Worm (Caenorhabditis elegans) whole organism, young adult: ENCODE measurements around the gene F58A6.2.

Experiments used
- C06A6.2 ChIP-seq: fragments of 200-800 bp; sonication (Bioruptor generic); conservative IDR thresholded peaks from 2 replicates; pipeline ENCODE4 v1.3.6; 2022; ENCODE audit warnings: missing genetic modification characterization, missing compliant biosample characterization
- F33H1.4 ChIP-seq: fragments of 200-800 bp; sonication (Bioruptor generic); IDR thresholded peaks from 2 replicates; pipeline ENCODE4 v1.3.6; 2022; ENCODE audit warnings: missing genetic modification reagents, missing genetic modification characterization, missing compliant biosample characterization
- F57A8.1 ChIP-seq: fragments of 200-800 bp; sonication (Bioruptor generic); optimal IDR thresholded peaks from 2 replicates; lab custom pipeline; 2018; ENCODE audit warnings: mild to moderate bottlenecking, missing genetic modification characterization, moderate library complexity, missing compliant biosample characterization
- K12H6.12 ChIP-seq: fragments of 200-800 bp; sonication (Bioruptor generic); optimal IDR thresholded peaks from 2 replicates; lab custom pipeline; 2018; ENCODE audit warnings: mild to moderate bottlenecking, missing genetic modification characterization, missing compliant biosample characterization
- Y56A3A.18 ChIP-seq: fragments of 200-800 bp; sonication (Bioruptor generic); IDR thresholded peaks from 2 replicates; pipeline ENCODE4 v1.3.6; 2022; ENCODE audit warnings: missing genetic modification reagents, missing genetic modification characterization, missing compliant biosample characterization
- ama-1 ChIP-seq, 3 experiments: fragments of 150-350 bp in 1 of 3; sonication (generic microtip) in 2 of 3; optimal IDR thresholded peaks; 2 replicates each; lab custom pipeline; 2014 to 2018; ENCODE audit warnings: missing biosample characterization in 2 of 3, missing genetic modification characterization in 2 of 3, missing genetic modification reagents in 2 of 3
- aptf-2 ChIP-seq: fragments of 200-800 bp; sonication (Bioruptor generic); conservative IDR thresholded peaks from 2 replicates; pipeline ENCODE4 v1.3.6; 2022; ENCODE audit warnings: missing genetic modification reagents, missing genetic modification characterization, missing compliant biosample characterization
- athp-1 ChIP-seq: sonication (generic microtip); optimal IDR thresholded peaks from 2 replicates; lab custom pipeline; 2017; ENCODE audit warnings: mild to moderate bottlenecking, missing genetic modification characterization, missing compliant biosample characterization
- attf-3 ChIP-seq: fragments of 200-800 bp; sonication (Bioruptor generic); conservative IDR thresholded peaks from 2 replicates; pipeline ENCODE4 v1.3.6; 2022; ENCODE audit warnings: missing genetic modification reagents, missing genetic modification characterization, missing compliant biosample characterization
- attf-6 ChIP-seq: fragments of 200-800 bp; sonication (Bioruptor generic); IDR thresholded peaks from 2 replicates; pipeline ENCODE4 v1.3.6; 2022; ENCODE audit warnings: missing genetic modification reagents, missing genetic modification characterization, missing compliant biosample characterization
- bed-1 ChIP-seq: fragments of 200-800 bp; sonication (Bioruptor generic); IDR thresholded peaks from 2 replicates; pipeline ENCODE4 v1.3.6; 2022; ENCODE audit warnings: missing genetic modification reagents, missing genetic modification characterization, missing compliant biosample characterization
- bed-2 ChIP-seq: fragments of 200-800 bp; sonication (Bioruptor generic); IDR thresholded peaks from 2 replicates; pipeline ENCODE4 v1.3.6; 2022; ENCODE audit warnings: missing genetic modification reagents, missing genetic modification characterization, missing compliant biosample characterization
- dox-1 ChIP-seq: fragments of 200-800 bp; sonication (Bioruptor generic); IDR thresholded peaks from 2 replicates; pipeline ENCODE4 v1.3.6; 2022; ENCODE audit warnings: missing genetic modification reagents, missing genetic modification characterization, missing compliant biosample characterization
- egl-18 ChIP-seq: fragments of 200-800 bp; sonication (Bioruptor generic); IDR thresholded peaks from 2 replicates; pipeline ENCODE4 v1.3.6; 2022; ENCODE audit warnings: missing genetic modification reagents, missing genetic modification characterization, missing compliant biosample characterization
- hlh-26 ChIP-seq: fragments of 200-800 bp; sonication (Bioruptor generic); conservative IDR thresholded peaks from 2 replicates; pipeline ENCODE4 v1.3.6; 2022; ENCODE audit warnings: missing genetic modification reagents, missing genetic modification characterization, missing compliant biosample characterization
- hrde-1 ChIP-seq: sonication (generic microtip); optimal IDR thresholded peaks from 2 replicates; lab custom pipeline; 2016; ENCODE audit warnings: missing genetic modification characterization, mild to moderate bottlenecking, missing compliant biosample characterization, moderate library complexity, missing genotype, missing genetic modification reagents, borderline replicate concordance
- lag-1 ChIP-seq: fragments of 200-800 bp; sonication (Bioruptor generic); IDR thresholded peaks from 2 replicates; pipeline ENCODE4 v1.3.6; 2022; ENCODE audit warnings: missing genetic modification reagents, missing genetic modification characterization, missing compliant biosample characterization
- let-526 ChIP-seq: fragments of 200-800 bp; sonication (Bioruptor generic); IDR thresholded peaks from 2 replicates; pipeline ENCODE4 v1.3.6; 2022; ENCODE audit warnings: missing genetic modification reagents, missing genetic modification characterization, missing compliant biosample characterization
- lir-1 ChIP-seq: fragments of 200-800 bp; sonication (Bioruptor generic); conservative IDR thresholded peaks from 2 replicates; pipeline ENCODE4 v1.3.6; 2022; ENCODE audit warnings: missing genetic modification reagents, missing genetic modification characterization, missing compliant biosample characterization
- madf-3 ChIP-seq: fragments of 200-800 bp; sonication (Bioruptor generic); IDR thresholded peaks from 2 replicates; pipeline ENCODE4 v1.3.6; 2022; ENCODE audit warnings: missing genetic modification reagents, missing genetic modification characterization, missing compliant biosample characterization
- mcd-1 ChIP-seq: fragments of 200-800 bp; sonication (Bioruptor generic); IDR thresholded peaks from 2 replicates; pipeline ENCODE4 v1.3.6; 2022; ENCODE audit warnings: missing genetic modification reagents, missing genetic modification characterization, missing compliant biosample characterization
- mxl-1 ChIP-seq: sonication (generic microtip); optimal IDR thresholded peaks from 2 replicates; lab custom pipeline; 2016; ENCODE audit warnings: missing genetic modification characterization, missing compliant biosample characterization
- nhr-120 ChIP-seq: fragments of 200-800 bp; sonication (Bioruptor generic); IDR thresholded peaks from 2 replicates; pipeline ENCODE4 v1.3.6; 2022; ENCODE audit warnings: missing genetic modification characterization, missing compliant biosample characterization
- nhr-27 ChIP-seq: fragments of 200-800 bp; sonication (Bioruptor generic); optimal IDR thresholded peaks from 2 replicates; lab custom pipeline; 2018; ENCODE audit warnings: mild to moderate bottlenecking, missing genetic modification characterization, moderate library complexity, missing compliant biosample characterization
- pha-4 ChIP-seq: fragments of 150-350 bp; sonication (generic microtip); optimal IDR thresholded peaks from 2 replicates; lab custom pipeline; 2014; ENCODE audit warnings: missing biosample characterization, missing genetic modification reagents, missing genetic modification characterization
- rec-8 ChIP-seq, 2 experiments: sonication (generic microtip); optimal IDR thresholded peaks; 2 replicates each; lab custom pipeline; 2016; ENCODE audit warnings: mild to moderate bottlenecking in 2 of 2, missing genetic modification characterization in 2 of 2, missing genetic modification reagents in 2 of 2, missing genotype in 2 of 2, missing biosample characterization in 1 of 2, missing compliant biosample characterization in 1 of 2, moderate library complexity in 1 of 2
- repo-1 ChIP-seq: sonication (generic microtip); optimal IDR thresholded peaks from 2 replicates; lab custom pipeline; 2017; ENCODE audit warnings: mild to moderate bottlenecking, missing genetic modification characterization, missing compliant biosample characterization
- rpc-1 ChIP-seq, 2 experiments: fragments of 150-350 bp in 1 of 2; sonication (generic microtip) in 1 of 2; optimal IDR thresholded peaks; 2 replicates each; lab custom pipeline; 2014 to 2018; ENCODE audit warnings: missing biosample characterization in 1 of 2, missing genetic modification characterization in 1 of 2, missing genetic modification reagents in 1 of 2, missing genotype in 1 of 2
- sea-2 ChIP-seq: fragments of 200-800 bp; sonication (Bioruptor generic); IDR thresholded peaks from 2 replicates; pipeline ENCODE4 v1.3.6; 2022; ENCODE audit warnings: missing genetic modification characterization, missing compliant biosample characterization
- snpc-4 ChIP-seq, 5 experiments: fragments of 150-350 bp in 1 of 5; sonication (generic microtip) in 4 of 5; optimal IDR thresholded peaks; 2 replicates each; lab custom pipeline; 2014 to 2018; ENCODE audit warnings: missing genetic modification characterization in 5 of 5, missing biosample characterization in 3 of 5, antibody characterized with exemption in 2 of 5, mild to moderate bottlenecking in 2 of 5, missing compliant biosample characterization in 2 of 5, missing genotype in 2 of 5, moderate library complexity in 2 of 5, missing genetic modification reagents in 1 of 5
- somi-1 ChIP-seq: fragments of 200-800 bp; sonication (Bioruptor generic); optimal IDR thresholded peaks from 2 replicates; lab custom pipeline; 2018; ENCODE audit warnings: mild to moderate bottlenecking, missing genetic modification characterization, missing compliant biosample characterization
- xnd-1 ChIP-seq: sonication (generic microtip); optimal IDR thresholded peaks from 2 replicates; lab custom pipeline; 2016; ENCODE audit warnings: missing genotype, missing genetic modification reagents, missing genetic modification characterization, missing compliant biosample characterization
- zim-3 ChIP-seq: sonication (generic microtip); optimal IDR thresholded peaks from 2 replicates; lab custom pipeline; 2017; ENCODE audit warnings: mild to moderate bottlenecking, missing genetic modification characterization, moderate library complexity, missing compliant biosample characterization
- ztf-22 ChIP-seq: fragments of 200-800 bp; sonication (Bioruptor generic); optimal IDR thresholded peaks from 2 replicates; lab custom pipeline; 2018; ENCODE audit warnings: mild to moderate bottlenecking, missing genetic modification characterization, moderate library complexity, missing compliant biosample characterization
- ztf-25 ChIP-seq: fragments of 200-800 bp; sonication (Bioruptor generic); IDR thresholded peaks from 2 replicates; pipeline ENCODE4 v1.3.6; 2022; ENCODE audit warnings: missing genetic modification reagents, missing genetic modification characterization, missing compliant biosample characterization

F58A6.2 gene

DNA sequence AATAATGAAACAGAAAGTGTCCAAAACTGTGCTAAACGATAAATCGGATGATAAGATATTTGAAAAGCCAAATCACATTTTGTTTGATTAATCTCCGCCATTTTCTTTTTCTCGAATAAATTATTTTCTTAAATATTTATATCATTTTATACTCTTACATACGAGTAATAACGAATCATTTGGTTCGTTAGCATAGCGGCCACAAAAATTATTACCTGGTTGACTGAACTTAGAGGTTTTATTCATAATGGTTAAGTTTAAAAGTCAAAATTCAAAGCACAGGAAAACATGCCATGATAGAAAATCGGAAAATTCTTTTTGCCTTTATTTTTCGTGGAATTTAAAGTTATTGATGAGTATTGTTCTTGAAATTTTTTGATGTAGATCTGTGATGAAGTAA is 26.8 kb downstream of the F58A6.2 start, which contains the start of gene srb-5 (continued):
- TF ChIP-seq let-526 (GFP tag; lab: Robert Waterston, UW) (no peak), athp-1 (no peak), nhr-27 (tag; lab: Kevin White, UChicago) (no peak)

DNA sequence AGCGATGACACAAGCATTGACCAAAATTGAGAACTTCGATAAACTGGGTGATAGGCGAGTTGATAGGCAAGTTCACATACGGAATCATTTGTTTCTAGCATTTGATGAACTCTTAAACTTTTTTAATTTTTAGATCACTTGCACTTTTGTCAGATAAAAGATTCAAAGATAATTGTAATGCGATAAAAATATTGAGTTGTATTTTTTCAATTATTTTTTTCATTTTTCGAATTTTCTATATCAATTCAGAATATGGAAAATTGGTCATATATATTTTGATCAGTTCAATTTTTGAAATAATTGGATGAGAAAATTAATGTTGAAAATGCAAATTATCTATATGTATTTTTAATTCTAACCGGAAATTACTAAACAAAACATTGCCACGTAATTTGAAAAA is 30.2 kb downstream of the F58A6.2 start, which contains the start of gene srb-3:
Gene srb-3 (minus strand): TSS at position 101 of the 400 bp plus-strand sequence.
- TF ChIP-seq lir-1 (no peak), dox-1 (GFP tag; lab: Robert Waterston, UW) (no peak), pha-4 (tag; lab: Kevin White, UChicago) (no peak), madf-3 (GFP tag; lab: Robert Waterston, UW) (no peak), F57A8.1 (no peak), rec-8 (tag; optimal IDR thresholded peaks at IDR 0.05; lab: Kevin White, UChicago) (no peak), hrde-1 (tag; lab: Kevin White, UChicago) (no peak), K12H6.12 (tag; lab: Kevin White, UChicago) (no peak), hlh-26 (GFP tag; lab: Robert Waterston, UW) (no peak), attf-3 (GFP tag; lab: Robert Waterston, UW) (no peak), C06A6.2 (GFP tag; lab: Robert Waterston, UW) (no peak), xnd-1 (tag; lab: Kevin White, UChicago) (no peak), athp-1 (no peak), F33H1.4 (GFP tag; lab: Robert Waterston, UW) (no peak), nhr-120 (no peak), sea-2 (GFP tag; lab: Robert Waterston, UW) (no peak), zim-3 (tag; lab: Kevin White, UChicago) (no peak), bed-1 (GFP tag; lab: Robert Waterston, UW) (no peak), egl-18 (GFP tag; lab: Robert Waterston, UW) (no peak), ama-1 (optimal IDR thresholded peaks at IDR 0.05; lab: Kevin White, UChicago) (no peak), ama-1 (GFP tag; optimal IDR thresholded peaks at IDR 0.05; lab: Kevin White, UChicago) (no peak)

DNA sequence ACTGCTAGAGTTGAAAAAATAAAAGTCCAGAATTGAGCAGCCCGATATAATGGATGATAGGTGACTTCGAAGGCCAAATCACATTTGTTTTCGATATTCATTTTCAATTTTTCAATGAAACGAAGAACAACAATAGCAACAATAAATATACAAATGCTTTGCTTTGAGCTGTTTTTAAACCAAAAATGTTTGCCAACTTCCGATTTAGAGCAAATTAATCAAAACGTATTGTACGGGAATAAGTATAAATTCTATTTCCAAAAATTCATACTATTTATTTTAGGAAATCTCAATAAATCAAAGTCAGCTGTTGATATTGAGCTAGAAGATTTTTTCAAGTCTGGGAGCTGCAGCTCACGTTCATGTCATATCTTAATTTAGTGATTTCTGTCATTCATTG is 34.4 kb downstream of the F58A6.2 start, which contains the start of gene srb-1:
Gene srb-1 (minus strand): TSS at position 101 of the 400 bp plus-strand sequence.
- TF ChIP-seq madf-3 (GFP tag; lab: Robert Waterston, UW) = no peak
- TF ChIP-seq lag-1 (GFP tag; lab: Robert Waterston, UW) = no peak
- TF ChIP-seq mxl-1 (tag; lab: Kevin White, UChicago) = no peak
- TF ChIP-seq attf-6 = no peak
- TF ChIP-seq repo-1 = no peak
- no peak for TF ChIP-seq snpc-4 (GFP tag; optimal IDR thresholded peaks at IDR 0.05; lab: Kevin White, UChicago)
- no peak for TF ChIP-seq snpc-4 (tag; optimal IDR thresholded peaks at IDR 0.05; lab: Kevin White, UChicago)
- TF ChIP-seq dox-1 (GFP tag; lab: Robert Waterston, UW) = no peak
- TF ChIP-seq ztf-25 (GFP tag; lab: Robert Waterston, UW) = no peak
- no peak for TF ChIP-seq Y56A3A.18
- no peak for TF ChIP-seq somi-1 (GFP tag; lab: Kevin White, UChicago)
- no peak for TF ChIP-seq bed-2
- no peak for TF ChIP-seq rpc-1 (optimal IDR thresholded peaks at IDR 0.05; lab: Kevin White, UChicago)
- TF ChIP-seq rpc-1 (tag; optimal IDR thresholded peaks at IDR 0.05; lab: Kevin White, UChicago) = no peak
- no peak for TF ChIP-seq mcd-1
- no peak for TF ChIP-seq ztf-22 (GFP tag; lab: Kevin White, UChicago)
- TF ChIP-seq aptf-2 (GFP tag; lab: Robert Waterston, UW) = no peak
